Fruit fly (Drosophila melanogaster) whole organism, adult: Measurements from ENCODE around the gene Cyp4g1.

Experiments used
- CG1620 ChIP-seq: fragments of 200-800 bp; sonication (Bioruptor generic); optimal IDR thresholded peaks from 2 replicates; lab custom pipeline; 2016; ENCODE audit warnings: missing biosample characterization, missing genetic modification characterization
- CG7101 ChIP-seq: fragments of 200-800 bp; sonication (Bioruptor generic); optimal IDR thresholded peaks from 2 replicates; lab custom pipeline; 2018; ENCODE audit warnings: missing biosample characterization, mild to moderate bottlenecking, missing genetic modification characterization, moderate library complexity
- Clk ChIP-seq: fragments of 200-800 bp; sonication (Bioruptor generic); optimal IDR thresholded peaks from 2 replicates; lab custom pipeline; 2017; ENCODE audit warnings: missing biosample characterization, missing genetic modification characterization
- bab1 ChIP-seq: fragments of 200-800 bp; sonication (Bioruptor generic); optimal IDR thresholded peaks from 3 replicates; lab custom pipeline; 2019; ENCODE audit warnings: missing biosample characterization, mild to moderate bottlenecking, missing genetic modification characterization, moderate library complexity
- kay ChIP-seq: fragments of 200-800 bp; sonication (Bioruptor generic); peaks from one replicate; lab custom pipeline; 2016; ENCODE audit warnings: missing biosample characterization, missing genetic modification characterization, borderline replicate concordance
- toe ChIP-seq: fragments of 200-800 bp; sonication (Bioruptor generic); optimal IDR thresholded peaks from 2 replicates; lab custom pipeline; 2016; ENCODE audit warnings: missing biosample characterization, missing genetic modification characterization

DNA sequence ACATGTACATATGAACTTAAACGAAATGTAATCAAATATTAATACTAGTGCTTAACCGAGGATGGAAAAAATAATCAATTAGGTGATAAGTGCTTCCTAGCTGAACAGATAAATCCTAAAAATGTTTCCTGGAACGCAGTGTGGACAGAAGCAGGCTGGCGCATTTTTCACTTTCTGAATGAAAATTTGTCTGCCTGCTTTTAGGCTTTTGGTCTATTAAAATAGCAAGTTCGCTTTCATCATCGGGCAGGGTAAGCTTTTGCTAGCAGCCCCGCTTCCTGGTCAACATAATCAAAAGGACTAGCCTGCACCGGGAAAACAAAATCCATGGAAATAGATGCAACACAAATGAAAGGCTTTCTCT, 25.0 kb upstream of the Cyp4g1 start:
- no peak for TF ChIP-seq bab1 (GFP tag; lab: Kevin White, UChicago)
- TF ChIP-seq CG7101 (tag; lab: Kevin White, UChicago): no peak
- TF ChIP-seq toe: no peak
- no peak for TF ChIP-seq Clk (GFP tag; lab: Kevin White, UChicago)
- TF ChIP-seq kay: no peak
- TF ChIP-seq CG1620: no peak
